Worm (Caenorhabditis elegans) whole organism, early embryonic: ENCODE results near the gene B0303.7.

Experiments used
- B0310.2 ChIP-seq: sonication (generic microtip); optimal IDR thresholded peaks from 2 replicates; lab custom pipeline; 2016; ENCODE audit warnings: mild to moderate bottlenecking, missing genetic modification characterization, missing compliant biosample characterization
- F13C5.2 ChIP-seq: sonication (generic microtip); optimal IDR thresholded peaks from 2 replicates; lab custom pipeline; 2017; ENCODE audit warnings: mild to moderate bottlenecking, missing genetic modification characterization, inconsistent platforms, missing compliant biosample characterization
- aly-1 ChIP-seq: sonication (generic microtip); optimal IDR thresholded peaks from 2 replicates; lab custom pipeline; 2016; ENCODE audit warnings: missing genetic modification characterization, missing compliant biosample characterization
- ama-1 ChIP-seq: fragments of 150-350 bp; optimal IDR thresholded peaks from 2 replicates; lab custom pipeline; 2014
- ceh-13 ChIP-seq: fragments of 200-800 bp; sonication (Bioruptor generic); optimal IDR thresholded peaks from 2 replicates; lab custom pipeline; 2018; ENCODE audit warnings: mild to moderate bottlenecking, missing genetic modification characterization, missing compliant biosample characterization
- ceh-36 ChIP-seq: sonication (generic microtip); optimal IDR thresholded peaks from 2 replicates; lab custom pipeline; 2016; ENCODE audit warnings: missing genetic modification characterization, inconsistent platforms, missing compliant biosample characterization
- ets-7 ChIP-seq: sonication (generic microtip); optimal IDR thresholded peaks from 2 replicates; lab custom pipeline; 2016; ENCODE audit warnings: missing genotype, missing genetic modification characterization, missing compliant biosample characterization
- flt-1 ChIP-seq: fragments of 200-800 bp; sonication (Bioruptor generic); IDR thresholded peaks from 2 replicates; pipeline ENCODE4 v1.3.6; 2022; ENCODE audit warnings: missing genetic modification characterization, missing compliant biosample characterization
- hmbx-1 ChIP-seq: sonication (generic microtip); optimal IDR thresholded peaks from 2 replicates; lab custom pipeline; 2016; ENCODE audit warnings: mild to moderate bottlenecking, missing genetic modification characterization, missing compliant biosample characterization
- hmg-4 ChIP-seq: fragments of 200-800 bp; sonication (Bioruptor generic); optimal IDR thresholded peaks from 2 replicates; lab custom pipeline; 2018; ENCODE audit warnings: mild to moderate bottlenecking, missing genetic modification characterization, missing compliant biosample characterization
- hnd-1 ChIP-seq: sonication (generic microtip); optimal IDR thresholded peaks from 2 replicates; lab custom pipeline; 2016; ENCODE audit warnings: missing genetic modification characterization, missing compliant biosample characterization
- pes-1 ChIP-seq: fragments of 200-800 bp; sonication (Bioruptor generic); IDR thresholded peaks from 2 replicates; pipeline ENCODE4 v1.3.6; 2022; ENCODE audit warnings: missing genetic modification reagents, missing genetic modification characterization, missing compliant biosample characterization
- scrt-1 ChIP-seq: fragments of 200-800 bp; sonication (Bioruptor generic); IDR thresholded peaks from 2 replicates; pipeline ENCODE4 v1.3.6; 2022; ENCODE audit warnings: missing genetic modification characterization, missing compliant biosample characterization
- sea-1 ChIP-seq: fragments of 200-800 bp; sonication (Bioruptor generic); conservative IDR thresholded peaks from 2 replicates; pipeline ENCODE4 v1.3.6; 2022; ENCODE audit warnings: missing genetic modification characterization, missing compliant biosample characterization
- tbx-11 ChIP-seq: fragments of 200-800 bp; sonication (Bioruptor generic); IDR thresholded peaks from 2 replicates; pipeline ENCODE4 v1.3.6; 2022; ENCODE audit warnings: missing genetic modification characterization, missing compliant biosample characterization
- tbx-37 ChIP-seq: fragments of 200-800 bp; sonication (Bioruptor generic); conservative IDR thresholded peaks from 2 replicates; pipeline ENCODE4 v1.3.6; 2022; ENCODE audit warnings: missing genetic modification reagents, missing genetic modification characterization, missing compliant biosample characterization
- tra-4 ChIP-seq: sonication (generic microtip); optimal IDR thresholded peaks from 2 replicates; lab custom pipeline; 2017; ENCODE audit warnings: missing genetic modification characterization, missing compliant biosample characterization

Gene B0303.7

DNA sequence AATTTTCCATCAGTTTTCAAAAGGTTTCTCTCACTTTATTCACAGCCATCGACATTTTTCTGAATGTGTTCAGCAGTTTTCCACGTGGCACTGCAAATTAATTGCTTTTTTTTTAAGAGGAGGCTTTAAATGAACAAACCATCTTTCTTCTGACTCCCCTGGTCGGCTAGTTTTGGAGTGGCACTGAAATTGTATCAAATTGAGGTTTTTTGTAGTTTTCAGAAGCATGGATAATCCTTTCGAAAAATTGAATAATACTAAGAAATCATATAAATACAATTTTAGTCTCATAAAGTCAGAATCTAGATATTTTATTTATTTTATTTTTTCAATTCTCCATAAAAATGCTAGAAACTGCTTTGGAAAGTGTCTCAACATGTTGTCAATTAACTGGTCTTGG, 11.3 kb downstream of the B0303.7 start, which contains the start of gene B0303.16:
Gene B0303.16 (plus strand): TSS at position 301 of the 400 bp plus-strand sequence.
- TF ChIP-seq ets-7 (tag; lab: Kevin White, UChicago) = no peak
- TF ChIP-seq tra-4 (tag; lab: Kevin White, UChicago) = no peak
- TF ChIP-seq sea-1 (GFP tag; lab: Robert Waterston, UW) = no peak
- no peak for TF ChIP-seq F13C5.2 (tag; lab: Kevin White, UChicago)
- no peak for TF ChIP-seq hnd-1 (tag; lab: Kevin White, UChicago)
- TF ChIP-seq pes-1 (GFP tag; lab: Robert Waterston, UW) = no peak
- no peak for TF ChIP-seq ceh-36 (tag; lab: Kevin White, UChicago)
- no peak for TF ChIP-seq B0310.2 (tag; lab: Kevin White, UChicago)
- TF ChIP-seq hmbx-1 (tag; lab: Kevin White, UChicago) = no peak
- TF ChIP-seq hmg-4 (GFP tag; lab: Kevin White, UChicago) = no peak
- TF ChIP-seq scrt-1 (GFP tag; lab: Robert Waterston, UW) = no peak
- TF ChIP-seq tbx-11 = no peak
- TF ChIP-seq tbx-37 (GFP tag; lab: Robert Waterston, UW) = no peak
- no peak for TF ChIP-seq aly-1 (tag; lab: Kevin White, UChicago)
- no peak for TF ChIP-seq ama-1 (lab: Kevin White, UChicago)
- TF ChIP-seq ceh-13 = no peak
- TF ChIP-seq flt-1 = no peak

DNA sequence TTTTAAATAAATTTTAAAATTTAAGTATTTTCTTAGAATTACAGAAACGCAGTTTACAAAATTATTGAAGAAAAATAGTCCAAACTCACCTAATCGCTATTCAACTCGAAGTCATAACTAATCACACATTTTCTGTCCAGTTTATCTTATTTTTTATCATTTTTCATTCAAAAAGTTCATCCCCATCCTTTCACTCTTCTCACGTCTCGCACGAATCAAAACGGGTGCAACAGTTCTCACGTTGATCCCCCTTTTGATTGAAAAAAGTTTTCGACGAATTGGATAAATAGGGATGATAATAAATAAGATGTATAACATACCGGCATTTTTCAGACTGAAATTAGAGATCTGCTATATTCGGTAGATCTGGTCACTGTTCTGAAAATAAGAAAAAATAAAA, 16.3 kb downstream of the B0303.7 start:
- TF ChIP-seq tra-4 (tag; lab: Kevin White, UChicago) = no peak
- TF ChIP-seq ceh-13 = no peak
- no peak for TF ChIP-seq ets-7 (tag; lab: Kevin White, UChicago)
- TF ChIP-seq F13C5.2 (tag; lab: Kevin White, UChicago) = no peak
- no peak for TF ChIP-seq ceh-36 (tag; lab: Kevin White, UChicago)
- TF ChIP-seq tbx-11 = no peak
- TF ChIP-seq ama-1 (lab: Kevin White, UChicago) = no peak
- no peak for TF ChIP-seq pes-1 (GFP tag; lab: Robert Waterston, UW)
- TF ChIP-seq hnd-1 (tag; lab: Kevin White, UChicago) = no peak
- TF ChIP-seq sea-1 (GFP tag; lab: Robert Waterston, UW) = no peak
- TF ChIP-seq hmbx-1 (tag; lab: Kevin White, UChicago) = no peak
- no peak for TF ChIP-seq aly-1 (tag; lab: Kevin White, UChicago)

DNA sequence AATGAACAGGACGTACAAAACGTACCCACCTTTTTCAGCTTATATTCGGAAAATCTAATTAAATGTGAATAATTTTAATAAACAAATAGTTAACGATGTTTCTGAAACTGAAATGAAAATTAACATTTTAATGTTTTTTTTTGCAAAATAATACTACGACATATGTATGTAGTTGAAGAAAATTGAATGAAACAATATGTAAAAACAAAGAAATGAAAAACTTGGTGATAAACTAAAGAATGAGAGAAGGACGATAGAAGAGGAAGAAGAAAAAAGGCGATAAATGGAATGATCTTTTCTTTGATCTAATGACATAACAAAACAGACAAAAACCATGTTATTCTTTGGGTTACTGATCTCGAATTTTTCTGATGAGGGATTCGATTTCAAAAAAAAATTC, 16.9 kb downstream of the B0303.7 start, which contains the start of gene B0303.11:
Gene B0303.11 (minus strand): TSS at position 101 of the 400 bp plus-strand sequence.
- TF ChIP-seq pes-1 (GFP tag; lab: Robert Waterston, UW) (no peak), hnd-1 (tag; lab: Kevin White, UChicago) (no peak), aly-1 (tag; lab: Kevin White, UChicago) (no peak), F13C5.2 (tag; lab: Kevin White, UChicago) (no peak), ets-7 (tag; lab: Kevin White, UChicago) (no peak), ceh-36 (tag; lab: Kevin White, UChicago) (no peak), hmg-4 (GFP tag; lab: Kevin White, UChicago) (no peak), flt-1 (no peak)

DNA sequence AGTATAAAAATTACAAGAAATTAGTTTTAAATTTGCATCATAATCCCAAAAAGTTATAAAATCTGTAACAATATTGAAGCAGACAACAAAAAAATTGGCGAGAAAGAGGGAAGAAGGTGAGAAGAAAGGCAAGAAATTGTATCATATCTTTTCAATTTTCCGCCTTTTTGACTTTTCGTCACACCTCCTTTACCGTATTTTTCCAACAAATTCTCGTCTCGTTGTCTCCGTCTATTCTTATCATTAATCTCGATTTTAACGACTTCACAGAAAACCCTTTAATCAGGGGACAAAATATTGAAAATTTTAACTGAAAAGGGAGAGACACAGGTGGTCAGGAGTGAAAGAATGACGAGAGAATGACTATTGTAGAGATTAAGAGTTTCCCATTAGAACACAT, 19.5 kb downstream of the B0303.7 start:
- TF ChIP-seq sea-1 (GFP tag; lab: Robert Waterston, UW) (no peak), hmg-4 (GFP tag; lab: Kevin White, UChicago) (no peak), scrt-1 (GFP tag; lab: Robert Waterston, UW) (no peak), hnd-1 (tag; lab: Kevin White, UChicago) (no peak), flt-1 (no peak), ama-1 (lab: Kevin White, UChicago) (no peak), tra-4 (tag; lab: Kevin White, UChicago) (no peak), B0310.2 (tag; lab: Kevin White, UChicago) (no peak), pes-1 (GFP tag; lab: Robert Waterston, UW) (no peak), hmbx-1 (tag; lab: Kevin White, UChicago) (no peak)

DNA sequence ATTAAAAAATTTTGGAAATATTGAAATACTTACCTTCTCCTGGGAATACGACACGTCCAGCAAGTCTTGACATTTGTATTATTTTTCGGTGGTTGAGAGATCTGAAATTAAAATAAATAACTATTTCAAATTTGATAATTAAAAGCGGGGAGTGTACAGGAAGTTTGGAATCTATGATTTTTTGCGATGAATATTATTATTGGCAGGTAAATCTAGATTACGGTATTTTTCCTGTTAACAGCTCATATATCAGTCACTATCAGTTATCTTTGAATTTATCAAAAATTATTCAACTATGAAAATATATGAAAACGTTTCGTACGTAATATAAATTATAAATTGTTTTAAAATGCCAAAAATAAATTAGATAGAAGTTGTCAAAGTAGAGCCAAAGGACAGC, 22.7 kb downstream of the B0303.7 start, which contains the start of gene B0303.14:
Gene B0303.14 (minus strand): TSS at position 101 of the 400 bp plus-strand sequence.
- no peak for TF ChIP-seq scrt-1 (GFP tag; lab: Robert Waterston, UW)
- no peak for TF ChIP-seq pes-1 (GFP tag; lab: Robert Waterston, UW)
- no peak for TF ChIP-seq flt-1
- TF ChIP-seq sea-1 (GFP tag; lab: Robert Waterston, UW) = no peak
- TF ChIP-seq ets-7 (tag; lab: Kevin White, UChicago) = no peak
- no peak for TF ChIP-seq hmbx-1 (tag; lab: Kevin White, UChicago)
- TF ChIP-seq hmg-4 (GFP tag; lab: Kevin White, UChicago) = no peak
- TF ChIP-seq tra-4 (tag; lab: Kevin White, UChicago) = no peak
- TF ChIP-seq ceh-36 (tag; lab: Kevin White, UChicago) = no peak
- no peak for TF ChIP-seq tbx-37 (GFP tag; lab: Robert Waterston, UW)

DNA sequence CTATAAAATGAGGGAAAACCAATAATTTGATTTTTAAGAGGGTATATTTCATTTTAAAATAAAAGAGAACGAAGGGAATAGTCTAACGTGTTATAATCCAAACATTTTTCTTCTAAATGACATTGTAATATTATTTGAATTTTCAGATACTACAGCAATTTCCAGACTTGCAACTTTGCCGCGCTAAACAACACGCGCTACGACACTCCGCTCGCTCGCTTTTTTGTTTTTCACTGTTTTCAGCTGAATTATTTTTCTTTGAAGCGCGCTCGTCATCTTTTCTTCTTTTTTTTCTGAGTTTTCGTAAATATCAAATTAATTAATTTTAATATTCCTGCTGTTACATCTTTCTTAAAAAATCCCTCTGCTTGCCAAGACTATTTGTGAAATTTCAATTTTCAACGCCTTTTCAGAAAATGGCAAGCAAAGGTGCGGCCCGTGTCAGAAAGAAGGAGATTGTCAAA, 23.8 kb downstream of the B0303.7 start, which contains the start of gene mrpl-11:
Gene mrpl-11 (plus strand): TSS at position 414 of the 464 bp plus-strand sequence.
- no peak for TF ChIP-seq B0310.2 (tag; lab: Kevin White, UChicago)
- no peak for TF ChIP-seq ama-1 (lab: Kevin White, UChicago)
- TF ChIP-seq scrt-1 (GFP tag; lab: Robert Waterston, UW) = no peak
- no peak for TF ChIP-seq hmbx-1 (tag; lab: Kevin White, UChicago)
- TF ChIP-seq pes-1 (GFP tag; lab: Robert Waterston, UW) = no peak
- no peak for TF ChIP-seq hnd-1 (tag; lab: Kevin White, UChicago)
- no peak for TF ChIP-seq tbx-37 (GFP tag; lab: Robert Waterston, UW)
- no peak for TF ChIP-seq F13C5.2 (tag; lab: Kevin White, UChicago)
- TF ChIP-seq hmg-4 (GFP tag; lab: Kevin White, UChicago) = no peak
- TF ChIP-seq tra-4 (tag; lab: Kevin White, UChicago) = no peak
- no peak for TF ChIP-seq ets-7 (tag; lab: Kevin White, UChicago)
- TF ChIP-seq sea-1 (GFP tag; lab: Robert Waterston, UW) = no peak
- TF ChIP-seq tbx-11 = no peak
- TF ChIP-seq aly-1 (tag; lab: Kevin White, UChicago) = no peak
- TF ChIP-seq flt-1 = no peak
- no peak for TF ChIP-seq ceh-36 (tag; lab: Kevin White, UChicago)
- no peak for TF ChIP-seq ceh-13
